Worm (Caenorhabditis elegans): ENCODE data around the gene F10E9.10.

F10E9.10 gene

ce11 chrIII:8356407-8356881 is 36.4 kb upstream of the F10E9.10 start (continued):
- peak; percentile 83 for TF ChIP-seq dve-1 (tag; optimal IDR thresholded peaks at IDR 0.05; ENCODE audit: insufficient read depth)
- TF ChIP-seq lin-39 (tag; optimal IDR thresholded peaks at IDR 0.05) = no peak
- peak; percentile 49; the same call in 1 of the 2 replicates for TF ChIP-seq lim-7 (GFP tag; IDR thresholded peaks at IDR 0.05)
- TF ChIP-seq jun-1 (tag; optimal IDR thresholded peaks at IDR 0.05) = no peak
- TF ChIP-seq aha-1 (tag) = peak; percentile 86
- peak; percentile 62 for TF ChIP-seq nhr-48 (tag; optimal IDR thresholded peaks at IDR 0.05)
- TF ChIP-seq Y48G9A.11 (GFP tag; IDR thresholded peaks at IDR 0.05) = no peak
- no peak for TF ChIP-seq spr-3 (GFP tag; optimal IDR thresholded peaks at IDR 0.05)
- no peak for TF ChIP-seq nhr-10 (tag; optimal IDR thresholded peaks at IDR 0.05)
- no peak for TF ChIP-seq lir-3 (tag; optimal IDR thresholded peaks at IDR 0.05)
- no peak for TF ChIP-seq unc-130 (GFP tag; optimal IDR thresholded peaks at IDR 0.05)
- no peak for TF ChIP-seq gei-8 (GFP tag; optimal IDR thresholded peaks at IDR 0.05)
- TF ChIP-seq skn-1 (tag; optimal IDR thresholded peaks at IDR 0.05) = no peak
- no peak for TF ChIP-seq pha-4 (GFP tag; IDR thresholded peaks at IDR 0.05)
- peak; percentile 43 for TF ChIP-seq pha-4 (tag; optimal IDR thresholded peaks at IDR 0.05)
- TF ChIP-seq ztf-7 (tag; optimal IDR thresholded peaks at IDR 0.05) = peak; percentile 50
- TF ChIP-seq nhr-77 (tag; optimal IDR thresholded peaks at IDR 0.05) = peak; percentile 58
- TF ChIP-seq ceh-82 (tag; optimal IDR thresholded peaks at IDR 0.05) = no peak
- TF ChIP-seq sdz-12 (GFP tag; optimal IDR thresholded peaks at IDR 0.05) = no peak
- peak; percentile 86 for TF ChIP-seq nhr-11 (tag; optimal IDR thresholded peaks at IDR 0.05)
- peak; percentile 37 for TF ChIP-seq duxl-1 (tag; optimal IDR thresholded peaks at IDR 0.05; ENCODE audit: poor library complexity)
- peak; percentile 43 for TF ChIP-seq ama-1 (optimal IDR thresholded peaks at IDR 0.05)
- TF ChIP-seq lin-1 (GFP tag; IDR thresholded peaks at IDR 0.05) = no peak
- TF ChIP-seq zip-2 (tag; optimal IDR thresholded peaks at IDR 0.05) = no peak
- peak; percentile 65 for TF ChIP-seq ctbp-1 (GFP tag; IDR thresholded peaks at IDR 0.05)
- TF ChIP-seq ztf-11 (tag; optimal IDR thresholded peaks at IDR 0.05) = no peak
- TF ChIP-seq madf-5 (GFP tag; IDR thresholded peaks at IDR 0.05) = no peak
- TF ChIP-seq R02D3.7 (tag; optimal IDR thresholded peaks at IDR 0.05) = no peak
- TF ChIP-seq mep-1 (tag; optimal IDR thresholded peaks at IDR 0.05) = peak; percentile 92
- TF ChIP-seq daf-16 (GFP tag; optimal IDR thresholded peaks at IDR 0.05) = peak in 1 of 2 experiments; percentile 28
- peak; percentile 15 for TF ChIP-seq daf-16 (tag; optimal IDR thresholded peaks at IDR 0.05)
- no peak for TF ChIP-seq unc-62 (GFP tag; optimal IDR thresholded peaks at IDR 0.05 in 1 of 2)
- no peak for TF ChIP-seq unc-62 (tag; optimal IDR thresholded peaks at IDR 0.05)
- TF ChIP-seq F44E2.7 (GFP tag; IDR thresholded peaks at IDR 0.05) = no peak
- TF ChIP-seq ceh-20 (GFP tag; IDR thresholded peaks at IDR 0.05) = 0 out of 2 replicates have a peak, but pooled peaks have one; percentile 14
- TF ChIP-seq mxl-3 (GFP tag; optimal IDR thresholded peaks at IDR 0.05) = peak; percentile 71
- no peak for TF ChIP-seq ZK337.2 (GFP tag; IDR thresholded peaks at IDR 0.05)
- peak; percentile 53; the same call in 1 of the 2 replicates for TF ChIP-seq dmd-6 (GFP tag; IDR thresholded peaks at IDR 0.05)
- no peak for TF ChIP-seq fos-1 (tag; optimal IDR thresholded peaks at IDR 0.05)
- no peak for TF ChIP-seq set-16 (GFP tag; IDR thresholded peaks at IDR 0.05)
- TF ChIP-seq spr-1 (tag; optimal IDR thresholded peaks at IDR 0.05) = no peak
- TF ChIP-seq aly-2 (tag; optimal IDR thresholded peaks at IDR 0.05) = no peak
- no peak for TF ChIP-seq Y5F2A.4 (GFP tag; optimal IDR thresholded peaks at IDR 0.05)
- TF ChIP-seq F26F4.8 (GFP tag; conservative IDR thresholded peaks at IDR 0.05) = no peak
- TF ChIP-seq lin-15B (tag; optimal IDR thresholded peaks at IDR 0.05) = no peak
- peak; percentile 68 for TF ChIP-seq hlh-30 (tag; optimal IDR thresholded peaks at IDR 0.05; ENCODE audit: insufficient read depth)
- no peak for TF ChIP-seq ZK546.5 (tag; optimal IDR thresholded peaks at IDR 0.05)
- 0 out of 2 replicates have a peak, but pooled peaks have one; percentile 17 for TF ChIP-seq tra-1 (GFP tag; IDR thresholded peaks at IDR 0.05)
- TF ChIP-seq pqm-1 (tag; optimal IDR thresholded peaks at IDR 0.05) = peak; percentile 3
- peak; percentile 72 for TF ChIP-seq T20F7.1 (GFP tag; optimal IDR thresholded peaks at IDR 0.05)
- TF ChIP-seq snpc-1.2 (GFP tag; IDR thresholded peaks at IDR 0.05) = no peak
- no peak for TF ChIP-seq nhr-42 (GFP tag; IDR thresholded peaks at IDR 0.05)
- TF ChIP-seq ceh-28 (tag; optimal IDR thresholded peaks at IDR 0.05) = no peak

Data from whole organism, L4 larva.